ENCODE assay signal across 5 worm cellular contexts in genomic region chrIII:8106476-8106875, ce11.
TF ChIP-seq lines count a peak whose summit lies in the region.

No protein-coding gene starts in this region.

TF ChIP-seq in whole organism, L1 larva, 84 proteins besides CTCF, POLR2A, EP300 and RAD21 (continues in another document):
- TF ChIP-seq nhr-76 (tag; optimal IDR thresholded peaks at IDR 0.05; lab: Kevin White, UChicago) = no peak
- TF ChIP-seq aly-2 (tag; optimal IDR thresholded peaks at IDR 0.05; lab: Kevin White, UChicago) = no peak
- TF ChIP-seq isw-1 (GFP tag; IDR thresholded peaks at IDR 0.05; lab: Robert Waterston, UW) = no peak
- TF ChIP-seq vab-15 (tag; optimal IDR thresholded peaks at IDR 0.05; lab: Kevin White, UChicago) = peak; percentile 11
- peak; percentile 52; the same call in 1 of the 2 replicates for TF ChIP-seq nhr-19 (GFP tag; conservative IDR thresholded peaks at IDR 0.05; lab: Robert Waterston, UW)
- TF ChIP-seq fkh-10 (GFP tag; optimal IDR thresholded peaks at IDR 0.05; lab: Kevin White, UChicago) = peak; percentile 23
- TF ChIP-seq hpl-2 (GFP tag; optimal IDR thresholded peaks at IDR 0.05; lab: Kevin White, UChicago) = no peak
- TF ChIP-seq pag-3 (tag; optimal IDR thresholded peaks at IDR 0.05; lab: Kevin White, UChicago; ENCODE audit: borderline replicate concordance, insufficient read depth) = no peak
- peak; percentile 49 for TF ChIP-seq mep-1 (tag; optimal IDR thresholded peaks at IDR 0.05; lab: Kevin White, UChicago)
- peak; percentile 31 for TF ChIP-seq nhr-77 (tag; optimal IDR thresholded peaks at IDR 0.05; lab: Kevin White, UChicago)
- TF ChIP-seq unc-62 (GFP tag; optimal IDR thresholded peaks at IDR 0.05; lab: Kevin White, UChicago) = no peak
- no peak for TF ChIP-seq egl-13 (tag; optimal IDR thresholded peaks at IDR 0.05; lab: Kevin White, UChicago)
- no peak for TF ChIP-seq pqm-1 (tag; optimal IDR thresholded peaks at IDR 0.05; lab: Kevin White, UChicago)
- peak; percentile 71 for TF ChIP-seq nhr-47 (tag; optimal IDR thresholded peaks at IDR 0.05; lab: Kevin White, UChicago)
- peak; percentile 61 for TF ChIP-seq rnt-1 (tag; optimal IDR thresholded peaks at IDR 0.05; lab: Kevin White, UChicago)
- TF ChIP-seq sox-4 (tag; optimal IDR thresholded peaks at IDR 0.05; lab: Kevin White, UChicago) = no peak
- TF ChIP-seq irx-1 (tag; optimal IDR thresholded peaks at IDR 0.05; lab: Kevin White, UChicago) = no peak
- no peak for TF ChIP-seq F16B12.6 (tag; optimal IDR thresholded peaks at IDR 0.05; lab: Kevin White, UChicago)

TF ChIP-seq in whole organism, L3 larva, 47 proteins besides CTCF, POLR2A, EP300 and RAD21:
- TF ChIP-seq fkh-2 (tag; optimal IDR thresholded peaks at IDR 0.05; lab: Kevin White, UChicago) = no peak
- TF ChIP-seq nfya-1 (tag; optimal IDR thresholded peaks at IDR 0.05; lab: Kevin White, UChicago; ENCODE audit: insufficient read depth) = peak; percentile 66
- peak; percentile 75 for TF ChIP-seq lin-39 (tag; optimal IDR thresholded peaks at IDR 0.05; lab: Kevin White, UChicago)
- TF ChIP-seq fkh-10 (GFP tag; optimal IDR thresholded peaks at IDR 0.05; lab: Kevin White, UChicago) = no peak
- peak; percentile 28 for TF ChIP-seq elt-2 (tag; optimal IDR thresholded peaks at IDR 0.05; lab: Kevin White, UChicago)
- TF ChIP-seq hmg-11 (tag; optimal IDR thresholded peaks at IDR 0.05; lab: Kevin White, UChicago) = peak; percentile 70
- peak; percentile 45 for TF ChIP-seq pha-4 (tag; optimal IDR thresholded peaks at IDR 0.05; lab: Kevin White, UChicago)

TF ChIP-seq in whole organism, early embryonic, 17 proteins besides CTCF, POLR2A, EP300 and RAD21:
- TF ChIP-seq sea-1 (GFP tag; conservative IDR thresholded peaks at IDR 0.05; lab: Robert Waterston, UW) = peak; percentile 88
- peak; percentile 88 for TF ChIP-seq scrt-1 (GFP tag; IDR thresholded peaks at IDR 0.05; lab: Robert Waterston, UW)
- TF ChIP-seq tra-4 (tag; optimal IDR thresholded peaks at IDR 0.05; lab: Kevin White, UChicago) = peak; percentile 51
- no peak for TF ChIP-seq ama-1 (optimal IDR thresholded peaks at IDR 0.05; lab: Kevin White, UChicago)
- peak; percentile 67 for TF ChIP-seq tbx-37 (GFP tag; conservative IDR thresholded peaks at IDR 0.05; lab: Robert Waterston, UW)
- peak; percentile 79 for TF ChIP-seq B0310.2 (tag; optimal IDR thresholded peaks at IDR 0.05; lab: Kevin White, UChicago)
- peak; percentile 66 for TF ChIP-seq hnd-1 (tag; optimal IDR thresholded peaks at IDR 0.05; lab: Kevin White, UChicago)
- peak; percentile 27 for TF ChIP-seq hmbx-1 (tag; optimal IDR thresholded peaks at IDR 0.05; lab: Kevin White, UChicago)
- peak; percentile 75 for TF ChIP-seq ceh-36 (tag; optimal IDR thresholded peaks at IDR 0.05; lab: Kevin White, UChicago)
- TF ChIP-seq flt-1 (GFP tag; IDR thresholded peaks at IDR 0.05; lab: Robert Waterston, UW) = peak; percentile 86
- peak; percentile 88 for TF ChIP-seq aly-1 (tag; optimal IDR thresholded peaks at IDR 0.05; lab: Kevin White, UChicago)
- TF ChIP-seq ets-7 (tag; optimal IDR thresholded peaks at IDR 0.05; lab: Kevin White, UChicago) = peak; percentile 50
- TF ChIP-seq F13C5.2 (tag; optimal IDR thresholded peaks at IDR 0.05; lab: Kevin White, UChicago) = peak; percentile 80
- TF ChIP-seq tbx-11 (GFP tag; IDR thresholded peaks at IDR 0.05; lab: Robert Waterston, UW) = peak; percentile 77
- TF ChIP-seq pes-1 (GFP tag; IDR thresholded peaks at IDR 0.05; lab: Robert Waterston, UW) = peak; percentile 91
- TF ChIP-seq ceh-13 (GFP tag; optimal IDR thresholded peaks at IDR 0.05; lab: Kevin White, UChicago) = peak; percentile 64
- TF ChIP-seq hmg-4 (GFP tag; optimal IDR thresholded peaks at IDR 0.05; lab: Kevin White, UChicago) = peak; percentile 92

TF ChIP-seq in whole organism, midembryonic, 9 proteins besides CTCF, POLR2A, EP300 and RAD21:
- TF ChIP-seq med-1 (GFP tag; optimal IDR thresholded peaks at IDR 0.05; lab: Kevin White, UChicago; ENCODE audit: insufficient read depth) = peak; percentile 37
- peak; percentile 73 for TF ChIP-seq ref-1 (GFP tag; conservative IDR thresholded peaks at IDR 0.05; lab: Robert Waterston, UW)
- peak; percentile 92 for TF ChIP-seq flt-1 (GFP tag; IDR thresholded peaks at IDR 0.05; lab: Robert Waterston, UW)
- TF ChIP-seq ztf-29 (GFP tag; IDR thresholded peaks at IDR 0.05; lab: Robert Waterston, UW) = peak; percentile 86
- TF ChIP-seq cog-1 (tag; optimal IDR thresholded peaks at IDR 0.05; lab: Kevin White, UChicago) = peak; percentile 45
- peak; percentile 83 for TF ChIP-seq T22C8.4 (GFP tag; IDR thresholded peaks at IDR 0.05; lab: Robert Waterston, UW)
- TF ChIP-seq ztf-23 (GFP tag; IDR thresholded peaks at IDR 0.05; lab: Robert Waterston, UW) = peak; percentile 89
- peak; percentile 78 for TF ChIP-seq klf-2 (GFP tag; conservative IDR thresholded peaks at IDR 0.05; lab: Robert Waterston, UW)
- TF ChIP-seq tab-1 (GFP tag; IDR thresholded peaks at IDR 0.05; lab: Robert Waterston, UW) = peak; percentile 89

TF ChIP-seq in whole organism, young adult, 124 proteins besides CTCF, POLR2A, EP300 and RAD21 (continues in another document):
- TF ChIP-seq ccch-3 (GFP tag; optimal IDR thresholded peaks at IDR 0.05; lab: Kevin White, UChicago) (no peak), F23B12.7 (tag; optimal IDR thresholded peaks at IDR 0.05; lab: Kevin White, UChicago; ENCODE audit: insufficient read depth) (peak; percentile 43), let-526 (GFP tag; IDR thresholded peaks at IDR 0.05; lab: Robert Waterston, UW) (peak; percentile 75), B0336.3 (GFP tag; IDR thresholded peaks at IDR 0.05; lab: Robert Waterston, UW) (no peak), pha-4 (tag; optimal IDR thresholded peaks at IDR 0.05; lab: Kevin White, UChicago) (no peak), B0019.2 (GFP tag; conservative IDR thresholded peaks at IDR 0.05; lab: Robert Waterston, UW) (no peak), somi-1 (GFP tag; optimal IDR thresholded peaks at IDR 0.05; lab: Kevin White, UChicago) (no peak), fkh-3 (tag; optimal IDR thresholded peaks at IDR 0.05; lab: Kevin White, UChicago) (no peak), ztf-28 (GFP tag; IDR thresholded peaks at IDR 0.05; lab: Robert Waterston, UW) (peak; percentile 74; the same call in 1 of the 2 replicates), Y79H2A.3 (GFP tag; conservative IDR thresholded peaks at IDR 0.05; lab: Robert Waterston, UW) (no peak), lsl-1 (GFP tag; optimal IDR thresholded peaks at IDR 0.05; lab: Kevin White, UChicago) (peak; percentile 7), zfh-2 (GFP tag; conservative IDR thresholded peaks at IDR 0.05; lab: Robert Waterston, UW) (no peak), F33H1.4 (GFP tag; IDR thresholded peaks at IDR 0.05; lab: Robert Waterston, UW) (0 out of 2 replicates have a peak, but pooled peaks have one; percentile 14), mxl-1 (tag; optimal IDR thresholded peaks at IDR 0.05; lab: Kevin White, UChicago) (peak; percentile 27), nfyb-1 (GFP tag; IDR thresholded peaks at IDR 0.05; lab: Robert Waterston, UW) (peak; percentile 65; the same call in 1 of the 2 replicates), mel-28 (tag; optimal IDR thresholded peaks at IDR 0.05; lab: Kevin White, UChicago; ENCODE audit: borderline replicate concordance) (no peak), Y56A3A.18 (GFP tag; IDR thresholded peaks at IDR 0.05; lab: Robert Waterston, UW) (no peak), cebp-1 (GFP tag; IDR thresholded peaks at IDR 0.05; lab: Robert Waterston, UW) (no peak), cebp-1 (tag; optimal IDR thresholded peaks at IDR 0.05; lab: Kevin White, UChicago) (peak; percentile 53), Y53G8AR.9 (GFP tag; conservative IDR thresholded peaks at IDR 0.05; lab: Robert Waterston, UW) (no peak; the same call in 1 of the 2 replicates), ZK185.1 (tag; optimal IDR thresholded peaks at IDR 0.05; lab: Kevin White, UChicago; ENCODE audit: poor library complexity, severe bottlenecking) (peak; percentile 70), madf-10 (tag; optimal IDR thresholded peaks at IDR 0.05; lab: Kevin White, UChicago) (peak; percentile 21), lag-1 (GFP tag; IDR thresholded peaks at IDR 0.05; lab: Robert Waterston, UW) (no peak), efl-1 (GFP tag; optimal IDR thresholded peaks at IDR 0.05; lab: Kevin White, UChicago) (no peak), madf-8 (GFP tag; conservative IDR thresholded peaks at IDR 0.05; lab: Robert Waterston, UW) (no peak), hsf-1 (GFP tag; IDR thresholded peaks at IDR 0.05; lab: Robert Waterston, UW) (no peak), rpc-1 (optimal IDR thresholded peaks at IDR 0.05; lab: Kevin White, UChicago) (peak; percentile 71), rpc-1 (tag; optimal IDR thresholded peaks at IDR 0.05; lab: Kevin White, UChicago) (peak; percentile 82), egl-44 (GFP tag; IDR thresholded peaks at IDR 0.05; lab: Robert Waterston, UW) (no peak), nfya-1 (tag; optimal IDR thresholded peaks at IDR 0.05; lab: Kevin White, UChicago; ENCODE audit: borderline replicate concordance, insufficient read depth) (no peak), ets-4 (GFP tag; optimal IDR thresholded peaks at IDR 0.05; lab: Kevin White, UChicago) (no peak), pbrm-1 (GFP tag; IDR thresholded peaks at IDR 0.05; lab: Robert Waterston, UW) (0 out of 2 replicates have a peak, but pooled peaks have one; percentile 38), athp-1 (tag; optimal IDR thresholded peaks at IDR 0.05; lab: Kevin White, UChicago) (no peak), die-1 (tag; optimal IDR thresholded peaks at IDR 0.05; lab: Kevin White, UChicago) (peak; percentile 69), F10E7.11 (tag; optimal IDR thresholded peaks at IDR 0.05; lab: Kevin White, UChicago) (no peak), F39B2.1 (GFP tag; IDR thresholded peaks at IDR 0.05; lab: Robert Waterston, UW) (no peak), B0035.1 (tag; optimal IDR thresholded peaks at IDR 0.05; lab: Kevin White, UChicago) (no peak), lin-26 (GFP tag; IDR thresholded peaks at IDR 0.05; lab: Robert Waterston, UW) (peak; percentile 80), nhr-27 (tag; optimal IDR thresholded peaks at IDR 0.05; lab: Kevin White, UChicago) (no peak), attf-5 (GFP tag; optimal IDR thresholded peaks at IDR 0.05; lab: Kevin White, UChicago) (peak; percentile 14), F55B11.4 (tag; optimal IDR thresholded peaks at IDR 0.05; lab: Kevin White, UChicago; ENCODE audit: borderline replicate concordance, insufficient read depth) (no peak), bed-2 (GFP tag; IDR thresholded peaks at IDR 0.05; lab: Robert Waterston, UW) (no peak), T07F8.4 (tag; optimal IDR thresholded peaks at IDR 0.05; lab: Kevin White, UChicago) (peak; percentile 15), F57C9.4 (tag; optimal IDR thresholded peaks at IDR 0.05; lab: Kevin White, UChicago) (no peak), hrde-1 (tag; optimal IDR thresholded peaks at IDR 0.05; lab: Kevin White, UChicago; ENCODE audit: borderline replicate concordance) (no peak), nhr-90 (tag; optimal IDR thresholded peaks at IDR 0.05; lab: Kevin White, UChicago) (peak; percentile 67)

Comparison
In these comparisons a context has a peak if more than half of its experiments do, and no peak if none do; other contexts are left out.
1. Of the 8 proteins assayed by ChIP-seq in both whole organism, young adult and whole organism, L1 larva: peak only in whole organism, young adult: nhr-90; only in whole organism, L1 larva: dpl-1, efl-1 and lin-35; in both: none; in neither: 2; mixed calls (peak in some experiments, not most) for 2.